Worm (Caenorhabditis elegans) whole organism, early embryonic: ENCODE data around the gene C05D12.5.

Experiments used
- B0310.2 ChIP-seq: sonication (generic microtip); optimal IDR thresholded peaks from 2 replicates; lab custom pipeline; 2016; ENCODE audit warnings: mild to moderate bottlenecking, missing genetic modification characterization, missing compliant biosample characterization
- F13C5.2 ChIP-seq: sonication (generic microtip); optimal IDR thresholded peaks from 2 replicates; lab custom pipeline; 2017; ENCODE audit warnings: mild to moderate bottlenecking, missing genetic modification characterization, inconsistent platforms, missing compliant biosample characterization
- aly-1 ChIP-seq: sonication (generic microtip); optimal IDR thresholded peaks from 2 replicates; lab custom pipeline; 2016; ENCODE audit warnings: missing genetic modification characterization, missing compliant biosample characterization
- ama-1 ChIP-seq: fragments of 150-350 bp; optimal IDR thresholded peaks from 2 replicates; lab custom pipeline; 2014
- ceh-13 ChIP-seq: fragments of 200-800 bp; sonication (Bioruptor generic); optimal IDR thresholded peaks from 2 replicates; lab custom pipeline; 2018; ENCODE audit warnings: mild to moderate bottlenecking, missing genetic modification characterization, missing compliant biosample characterization
- ceh-36 ChIP-seq: sonication (generic microtip); optimal IDR thresholded peaks from 2 replicates; lab custom pipeline; 2016; ENCODE audit warnings: missing genetic modification characterization, inconsistent platforms, missing compliant biosample characterization
- flt-1 ChIP-seq: fragments of 200-800 bp; sonication (Bioruptor generic); IDR thresholded peaks from 2 replicates; pipeline ENCODE4 v1.3.6; 2022; ENCODE audit warnings: missing genetic modification characterization, missing compliant biosample characterization
- hmbx-1 ChIP-seq: sonication (generic microtip); optimal IDR thresholded peaks from 2 replicates; lab custom pipeline; 2016; ENCODE audit warnings: mild to moderate bottlenecking, missing genetic modification characterization, missing compliant biosample characterization
- hmg-4 ChIP-seq: fragments of 200-800 bp; sonication (Bioruptor generic); optimal IDR thresholded peaks from 2 replicates; lab custom pipeline; 2018; ENCODE audit warnings: mild to moderate bottlenecking, missing genetic modification characterization, missing compliant biosample characterization
- pes-1 ChIP-seq: fragments of 200-800 bp; sonication (Bioruptor generic); IDR thresholded peaks from 2 replicates; pipeline ENCODE4 v1.3.6; 2022; ENCODE audit warnings: missing genetic modification reagents, missing genetic modification characterization, missing compliant biosample characterization
- scrt-1 ChIP-seq: fragments of 200-800 bp; sonication (Bioruptor generic); IDR thresholded peaks from 2 replicates; pipeline ENCODE4 v1.3.6; 2022; ENCODE audit warnings: missing genetic modification characterization, missing compliant biosample characterization
- tbx-37 ChIP-seq: fragments of 200-800 bp; sonication (Bioruptor generic); conservative IDR thresholded peaks from 2 replicates; pipeline ENCODE4 v1.3.6; 2022; ENCODE audit warnings: missing genetic modification reagents, missing genetic modification characterization, missing compliant biosample characterization
- tra-4 ChIP-seq: sonication (generic microtip); optimal IDR thresholded peaks from 2 replicates; lab custom pipeline; 2017; ENCODE audit warnings: missing genetic modification characterization, missing compliant biosample characterization

DNA sequence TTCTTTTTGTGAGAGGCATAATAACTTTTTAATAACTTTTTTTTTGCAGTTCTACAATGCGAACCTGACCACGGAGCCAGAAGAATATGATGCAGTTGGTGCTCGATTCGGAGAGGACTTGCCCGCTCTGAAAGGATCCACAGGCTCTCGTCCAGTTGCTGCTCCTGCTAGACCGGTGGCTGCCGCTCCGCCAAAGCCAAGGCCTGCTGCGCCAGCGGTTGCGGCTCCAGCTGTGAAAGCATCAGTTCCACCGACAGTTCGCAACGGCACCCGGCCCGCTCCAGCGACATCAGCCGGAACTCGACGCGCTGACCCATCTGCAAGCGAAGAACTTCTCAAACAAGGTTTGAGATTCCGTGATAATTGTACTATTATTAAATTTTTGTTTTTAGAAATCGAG lies 9.1 kb downstream of the C05D12.5 start:
- TF ChIP-seq hmg-4 (GFP tag; lab: Kevin White, UChicago): no peak
- TF ChIP-seq scrt-1 (GFP tag; lab: Robert Waterston, UW): no peak
- no peak for TF ChIP-seq ceh-36 (tag; lab: Kevin White, UChicago)
- no peak for TF ChIP-seq F13C5.2
- TF ChIP-seq pes-1: no peak
- no peak for TF ChIP-seq ama-1 (lab: Kevin White, UChicago)
- TF ChIP-seq flt-1 (GFP tag; lab: Robert Waterston, UW): no peak
- no peak for TF ChIP-seq B0310.2 (tag; lab: Kevin White, UChicago)
- TF ChIP-seq hmbx-1: no peak
- TF ChIP-seq tra-4: no peak
- TF ChIP-seq aly-1: no peak
- TF ChIP-seq tbx-37 (GFP tag; lab: Robert Waterston, UW): no peak
- no peak for TF ChIP-seq ceh-13 (GFP tag; lab: Kevin White, UChicago)
